Worm (Caenorhabditis elegans) whole organism, young adult: ENCODE data around the gene pfn-3.

Experiments
- Y56A3A.18 ChIP-seq: fragments of 200-800 bp; sonication (Bioruptor generic); IDR thresholded peaks from 2 replicates; pipeline ENCODE4 v1.3.6; 2022; ENCODE audit warnings: missing genetic modification reagents, missing genetic modification characterization, missing compliant biosample characterization
- nfya-2 ChIP-seq: fragments of 200-800 bp; sonication (Bioruptor generic); IDR thresholded peaks from 2 replicates; pipeline ENCODE4 v1.3.6; 2022; ENCODE audit warnings: missing genetic modification reagents, missing genetic modification characterization, missing compliant biosample characterization

DNA sequence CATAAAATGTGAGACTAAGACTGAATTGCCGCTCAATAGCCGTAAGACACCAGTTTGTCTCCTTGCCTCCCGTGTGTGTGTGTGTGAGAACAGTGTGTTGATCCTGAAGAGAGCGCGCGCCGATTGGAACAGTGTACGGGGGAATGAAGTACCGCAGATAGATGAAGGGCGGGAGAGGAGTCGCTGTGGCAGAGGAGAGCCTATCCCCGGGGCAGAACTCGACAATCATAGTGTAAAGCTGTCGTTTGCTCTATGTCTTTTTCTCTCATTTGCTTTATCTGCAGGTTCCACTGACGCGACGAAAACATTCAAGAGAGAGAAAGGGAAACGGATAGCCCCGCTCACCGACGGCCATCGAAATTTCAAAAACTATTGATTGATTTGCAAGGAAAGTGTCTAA is 1.5 kb upstream of the pfn-3 start:
- TF ChIP-seq Y56A3A.18 (GFP tag; lab: Robert Waterston, UW) (no peak), nfya-2 (GFP tag; lab: Robert Waterston, UW) (no peak)
